Worm (Caenorhabditis elegans) whole organism, L1 larva: ENCODE measurements around the gene rpb-2.

Source experiments
- egl-27 ChIP-seq, 2 experiments: fragments of 150-350 bp in 1 of 2; sonication (generic microtip); optimal IDR thresholded peaks; 3 replicates each; lab custom pipeline; 2017 to 2018; ENCODE audit warnings: missing biosample characterization in 2 of 2, missing genetic modification characterization in 2 of 2, missing genetic modification reagents in 2 of 2
- grh-1 ChIP-seq: fragments of 200-800 bp; sonication (Bioruptor generic); IDR thresholded peaks from 2 replicates; pipeline ENCODE4 v1.3.6; 2022; ENCODE audit warnings: missing genetic modification reagents, missing genetic modification characterization, missing compliant biosample characterization
- lin-13 ChIP-seq: fragments of 150-350 bp; optimal IDR thresholded peaks from 2 replicates; lab custom pipeline; 2014; ENCODE audit warnings: missing biosample characterization, missing genetic modification reagents, missing genetic modification characterization
- lsy-2 ChIP-seq, 2 experiments: fragments of 150-350 bp; optimal IDR thresholded peaks; 2 replicates each; lab custom pipeline; 2014; ENCODE audit warnings: missing biosample characterization in 2 of 2, missing genetic modification characterization in 2 of 2
- nhr-19 ChIP-seq: fragments of 200-800 bp; sonication (Bioruptor generic); conservative IDR thresholded peaks from 2 replicates; pipeline ENCODE4 v1.3.6; 2022; ENCODE audit warnings: missing genetic modification characterization, missing compliant biosample characterization

- TF ChIP-seq nhr-19 (GFP tag; lab: Robert Waterston, UW) (no peak), grh-1 (GFP tag; lab: Robert Waterston, UW) (no peak), lsy-2 (tag; optimal IDR thresholded peaks at IDR 0.05; lab: Kevin White, UChicago) (no peak), lin-13 (no peak), egl-27 (tag; optimal IDR thresholded peaks at IDR 0.05; lab: Kevin White, UChicago) (no peak)
Measured at ce11 chrIII:4948631-4949030, 9.3 kb downstream of the rpb-2 start.
